Fruit fly (Drosophila melanogaster): ENCODE measurements around the gene Dd.

The Dd gene

DNA sequence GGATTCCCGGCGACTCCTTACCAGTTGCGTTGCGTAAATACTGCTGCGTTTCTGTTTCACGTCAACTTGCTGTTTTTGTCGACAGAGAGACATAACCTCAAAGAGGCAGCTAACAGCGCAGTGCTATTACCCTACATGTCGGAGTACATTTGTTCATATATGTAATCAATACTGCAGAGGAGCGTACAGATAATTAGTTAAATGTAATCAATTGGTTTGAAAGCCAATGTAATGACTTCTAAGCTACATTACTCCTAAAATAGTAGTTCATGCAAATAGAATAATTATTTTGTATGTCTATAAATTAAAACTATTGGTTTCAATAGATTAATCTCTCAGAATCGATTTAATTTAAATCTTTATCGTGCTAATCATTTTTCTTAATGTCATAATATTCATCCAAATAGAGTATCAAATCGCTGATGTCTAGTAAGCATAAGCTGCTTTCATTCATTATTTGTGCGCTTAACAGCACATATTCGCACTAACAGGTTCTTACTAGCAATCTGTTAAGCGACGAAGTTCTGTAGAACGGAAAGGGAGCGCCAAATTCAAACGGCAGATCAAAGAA lies 4.5 kb downstream of the Dd start, which contains the start of the genes SLIRP1 and anox (continued):
- no peak for TF ChIP-seq CG6175 (GFP tag; IDR thresholded peaks at IDR 0.05)
- TF ChIP-seq inv (GFP tag; IDR thresholded peaks at IDR 0.05; ENCODE audit: partially characterized antibody), result no peak
- TF ChIP-seq BEAF-32 (GFP tag; optimal IDR thresholded peaks at IDR 0.05), result peak; percentile 25
- peak; percentile 66 for TF ChIP-seq CG8359 (GFP tag; optimal IDR thresholded peaks at IDR 0.05; ENCODE audit: borderline replicate concordance)
- peak; percentile 52; the same call in 1 of the 2 replicates for TF ChIP-seq NFAT (GFP tag; IDR thresholded peaks at IDR 0.05)
- peak; percentile 93 for TF ChIP-seq CG30403 (GFP tag; optimal IDR thresholded peaks at IDR 0.05)
- TF ChIP-seq CG4707 (GFP tag; optimal IDR thresholded peaks at IDR 0.05), result peak; percentile 52
- peak; percentile 91 for TF ChIP-seq CG13424 (tag; optimal IDR thresholded peaks at IDR 0.05)
- peak; percentile 58 for TF ChIP-seq CG6254 (GFP tag; optimal IDR thresholded peaks at IDR 0.05)
- TF ChIP-seq CG4328 (GFP tag; optimal IDR thresholded peaks at IDR 0.05), result peak; percentile 60
- TF ChIP-seq H2.0 (GFP tag; IDR thresholded peaks at IDR 0.05), result peak; percentile 58; the same call in 1 of the 2 replicates
- TF ChIP-seq bigmax (GFP tag; optimal IDR thresholded peaks at IDR 0.05), result peak; percentile 98
- 0 out of 2 replicates have a peak, but pooled peaks have one; percentile 23 for TF ChIP-seq ham (GFP tag; IDR thresholded peaks at IDR 0.05)
- no peak for TF ChIP-seq Dip2 (GFP tag; IDR thresholded peaks at IDR 0.05)
- TF ChIP-seq CG1233 (GFP tag; optimal IDR thresholded peaks at IDR 0.05), result peak; percentile 87
- TF ChIP-seq yki (optimal IDR thresholded peaks at IDR 0.05), result no peak
- TF ChIP-seq CG16813 (GFP tag; IDR thresholded peaks at IDR 0.05; ENCODE audit: partially characterized antibody), result no peak
- no peak for TF ChIP-seq Elba2 (GFP tag; optimal IDR thresholded peaks at IDR 0.05)
- peak; percentile 59 for TF ChIP-seq chn (GFP tag; optimal IDR thresholded peaks at IDR 0.05)
- TF ChIP-seq fru (optimal IDR thresholded peaks at IDR 0.05), result no peak
- peak; percentile 87 for TF ChIP-seq Xrp1 (GFP tag; IDR thresholded peaks at IDR 0.05)
- peak; percentile 56 for TF ChIP-seq luna (GFP tag; optimal IDR thresholded peaks at IDR 0.05)
- TF ChIP-seq CG8944 (GFP tag; optimal IDR thresholded peaks at IDR 0.05), result peak; percentile 60
- peak; percentile 83 for TF ChIP-seq sug (tag; optimal IDR thresholded peaks at IDR 0.05)
- peak; percentile 69 for TF ChIP-seq NC2α (GFP tag; optimal IDR thresholded peaks at IDR 0.05)
- TF ChIP-seq eve (GFP tag; optimal IDR thresholded peaks at IDR 0.05), result no peak
- peak; percentile 60 for TF ChIP-seq CG14667 (GFP tag; IDR thresholded peaks at IDR 0.05)
- TF ChIP-seq CG12219 (GFP tag; optimal IDR thresholded peaks at IDR 0.05), result peak; percentile 83
- TF ChIP-seq jing (GFP tag; optimal IDR thresholded peaks at IDR 0.05), result no peak
- TF ChIP-seq rib (GFP tag; IDR thresholded peaks at IDR 0.05), result 0 out of 2 replicates have a peak, but pooled peaks have one; percentile 33
- TF ChIP-seq Sox100B (GFP tag; optimal IDR thresholded peaks at IDR 0.05), result peak; percentile 92
- 0 out of 2 replicates have a peak, but pooled peaks have one; percentile 8 for TF ChIP-seq bowl (GFP tag; IDR thresholded peaks at IDR 0.05)
- TF ChIP-seq cato (GFP tag; optimal IDR thresholded peaks at IDR 0.05; ENCODE audit: borderline replicate concordance), result peak; percentile 80
- TF ChIP-seq dysf (GFP tag; IDR thresholded peaks at IDR 0.05), result peak; percentile 90
- TF ChIP-seq CG11723 (GFP tag; optimal IDR thresholded peaks at IDR 0.05), result peak; percentile 56
- no peak for TF ChIP-seq CG14965 (GFP tag; optimal IDR thresholded peaks at IDR 0.05; ENCODE audit: borderline replicate concordance)
- TF ChIP-seq CG6791 (GFP tag; IDR thresholded peaks at IDR 0.05; ENCODE audit: partially characterized antibody), result no peak
- TF ChIP-seq CG32532 (GFP tag; IDR thresholded peaks at IDR 0.05), result peak; percentile 85
- TF ChIP-seq ara (GFP tag; IDR thresholded peaks at IDR 0.05), result 0 out of 2 replicates have a peak, but pooled peaks have one; percentile 38
- peak; percentile 84 for TF ChIP-seq shn (GFP tag; optimal IDR thresholded peaks at IDR 0.05)
- peak; percentile 48; the same call in 1 of the 3 replicates for TF ChIP-seq ase (GFP tag; IDR thresholded peaks at IDR 0.05)
- TF ChIP-seq ERR (GFP tag; optimal IDR thresholded peaks at IDR 0.05), result peak; percentile 17
- no peak for TF ChIP-seq sens-2 (GFP tag; IDR thresholded peaks at IDR 0.05)
- TF ChIP-seq Usf (GFP tag; optimal IDR thresholded peaks at IDR 0.05), result peak; percentile 81
- TF ChIP-seq Abd-B (GFP tag; optimal IDR thresholded peaks at IDR 0.05), result peak; percentile 91
- TF ChIP-seq az2 (GFP tag; optimal IDR thresholded peaks at IDR 0.05), result peak; percentile 85
- peak; percentile 77 for TF ChIP-seq CG10366 (GFP tag; IDR thresholded peaks at IDR 0.05)
- TF ChIP-seq CG9609 (GFP tag; optimal IDR thresholded peaks at IDR 0.05), result peak; percentile 72
- TF ChIP-seq kah (GFP tag; optimal IDR thresholded peaks at IDR 0.05), result peak; percentile 3
- peak; percentile 92 for TF ChIP-seq CG14710 (tag; optimal IDR thresholded peaks at IDR 0.05)

Measured in whole organism, embryonic.